Fruit fly (Drosophila melanogaster) S2 (cell line): ENCODE measurements around the gene aux.

ENCODE experiments used
- CG8478 ChIP-seq: fragments of >200 bp; optimal IDR thresholded peaks from 2 replicates; lab custom pipeline; 2018
- CTCF ChIP-seq, 2 experiments: fragments of >200 bp; optimal IDR thresholded peaks; 2 replicates each; lab custom pipeline; 2018

dm6 chr3R:4242209-4242887 is 30.8 kb downstream of the aux start, which contains the start of gene CG14642:
- TF ChIP-seq CG8478 (lab: Kevin White, UChicago) (no peak), CTCF (optimal IDR thresholded peaks at IDR 0.05; lab: Kevin White, UChicago) (no peak)
